Fruit fly (Drosophila melanogaster) whole organism, embryonic: ENCODE data around the gene Rexo5.

Source experiments
- Asciz ChIP-seq: fragments of 200-800 bp; sonication (Bioruptor generic); optimal IDR thresholded peaks from 2 replicates; lab custom pipeline; 2017; ENCODE audit warnings: missing biosample characterization, mild to moderate bottlenecking, missing genetic modification characterization, missing genetic modification reagents
- Atf6 ChIP-seq: fragments of 200-800 bp; sonication (Bioruptor generic); IDR thresholded peaks from 2 replicates; pipeline ENCODE4 v1.3.6; 2022; ENCODE audit warnings: missing biosample characterization, missing genetic modification characterization
- B-H1 ChIP-seq: fragments of 200-800 bp; sonication (Bioruptor generic); IDR thresholded peaks from 3 replicates; pipeline ENCODE4 v1.3.6; 2022; ENCODE audit warnings: missing biosample characterization, missing genetic modification characterization
- CG10267 ChIP-seq: fragments of 200-800 bp; sonication (Bioruptor generic); optimal IDR thresholded peaks from 2 replicates; lab custom pipeline; 2018; ENCODE audit warnings: missing biosample characterization, mild to moderate bottlenecking, missing genetic modification characterization, moderate library complexity
- CG12391 ChIP-seq: fragments of 200-800 bp; sonication (Bioruptor generic); optimal IDR thresholded peaks from 3 replicates; lab custom pipeline; 2018; ENCODE audit warnings: missing biosample characterization, mild to moderate bottlenecking, missing genetic modification characterization, moderate library complexity
- CG12942 ChIP-seq: fragments of 200-800 bp; sonication (Bioruptor generic); optimal IDR thresholded peaks from 3 replicates; lab custom pipeline; 2016; ENCODE audit warnings: missing biosample characterization, missing genetic modification characterization
- CG14667 ChIP-seq: fragments of 200-800 bp; sonication (Bioruptor generic); IDR thresholded peaks from 2 replicates; pipeline ENCODE4 v1.3.6; 2022; ENCODE audit warnings: missing biosample characterization, missing genetic modification characterization
- CG14710 ChIP-seq: fragments of 200-800 bp; sonication (Bioruptor generic); optimal IDR thresholded peaks from 3 replicates; lab custom pipeline; 2019; ENCODE audit warnings: missing biosample characterization, mild to moderate bottlenecking, missing genetic modification characterization, moderate library complexity
- CG16863 ChIP-seq: fragments of 200-800 bp; sonication (Bioruptor generic); optimal IDR thresholded peaks from 3 replicates; lab custom pipeline; 2016; ENCODE audit warnings: missing biosample characterization, missing genetic modification characterization
- CG17328 ChIP-seq: fragments of 200-800 bp; sonication (Bioruptor generic); IDR thresholded peaks from 2 replicates; pipeline ENCODE4 v1.3.6; 2022; ENCODE audit warnings: missing biosample characterization, missing genetic modification characterization
- CG18599 ChIP-seq: fragments of 200-800 bp; sonication (Bioruptor generic); optimal IDR thresholded peaks from 3 replicates; lab custom pipeline; 2017; ENCODE audit warnings: missing biosample characterization, missing genetic modification characterization, mild to moderate bottlenecking, moderate library complexity, missing genetic modification reagents
- CG32772 ChIP-seq: fragments of 200-800 bp; sonication (Bioruptor generic); IDR thresholded peaks from 2 replicates; pipeline ENCODE4 v1.3.6; 2022; ENCODE audit warnings: missing biosample characterization, missing genetic modification characterization
- CG7357 ChIP-seq: fragments of 200-800 bp; sonication (Bioruptor generic); IDR thresholded peaks from 3 replicates; pipeline ENCODE4 v1.3.6; 2022; ENCODE audit warnings: missing biosample characterization, missing genetic modification characterization
- CG7372 ChIP-seq: fragments of 200-800 bp; sonication (Bioruptor generic); IDR thresholded peaks from 2 replicates; pipeline ENCODE4 v1.3.6; 2022; ENCODE audit warnings: missing biosample characterization, missing genetic modification characterization
- CG7839 ChIP-seq: fragments of 200-800 bp; sonication (Bioruptor generic); optimal IDR thresholded peaks from 3 replicates; lab custom pipeline; 2018; ENCODE audit warnings: missing biosample characterization, mild to moderate bottlenecking, missing genetic modification characterization, moderate library complexity
- CG8089 ChIP-seq: fragments of 200-800 bp; sonication (Bioruptor generic); optimal IDR thresholded peaks from 3 replicates; lab custom pipeline; 2016; ENCODE audit warnings: missing biosample characterization, missing genetic modification characterization
- CG8290 ChIP-seq, 3 experiments: fragments of 200-800 bp; sonication (Bioruptor generic); optimal IDR thresholded peaks; 2 replicates each; lab custom pipeline; 2016 to 2019; ENCODE audit warnings: missing biosample characterization in 3 of 3, missing genetic modification characterization in 3 of 3, mild to moderate bottlenecking in 2 of 3, moderate library complexity in 1 of 3
- CG8478 ChIP-seq: fragments of >200 bp; optimal IDR thresholded peaks from 2 replicates; lab custom pipeline; 2018
- CG9727 ChIP-seq: fragments of 200-800 bp; sonication (Bioruptor generic); optimal IDR thresholded peaks from 3 replicates; lab custom pipeline; 2017; ENCODE audit warnings: missing biosample characterization, mild to moderate bottlenecking, missing genetic modification characterization
- Camta ChIP-seq: fragments of 200-800 bp; sonication (Bioruptor generic); optimal IDR thresholded peaks from 2 replicates; lab custom pipeline; 2016; ENCODE audit warnings: missing biosample characterization, missing genetic modification characterization
- Dek ChIP-seq: fragments of 200-800 bp; sonication (Bioruptor generic); optimal IDR thresholded peaks from 3 replicates; lab custom pipeline; 2019; ENCODE audit warnings: missing biosample characterization, mild to moderate bottlenecking, missing genetic modification characterization, moderate library complexity
- Drgx ChIP-seq: fragments of 200-800 bp; sonication (Bioruptor generic); IDR thresholded peaks from 2 replicates; pipeline ENCODE4 v1.3.6; 2022; ENCODE audit warnings: missing biosample characterization, missing genetic modification characterization
- E2f2 ChIP-seq: fragments of 200-800 bp; sonication (Bioruptor generic); IDR thresholded peaks from 2 replicates; pipeline ENCODE4 v1.3.6; 2022; ENCODE audit warnings: missing biosample characterization, missing genetic modification characterization
- HLHmδ ChIP-seq: fragments of 200-800 bp; sonication (Bioruptor generic); optimal IDR thresholded peaks from 2 replicates; lab custom pipeline; 2018; ENCODE audit warnings: missing biosample characterization, mild to moderate bottlenecking, missing genetic modification characterization, moderate library complexity
- Hr3 ChIP-seq: fragments of 200-800 bp; sonication (Bioruptor generic); optimal IDR thresholded peaks from 3 replicates; lab custom pipeline; 2016; ENCODE audit warnings: missing biosample characterization, missing genetic modification characterization
- Myb ChIP-seq: fragments of 200-800 bp; sonication (Bioruptor generic); optimal IDR thresholded peaks from 2 replicates; lab custom pipeline; 2016; ENCODE audit warnings: missing biosample characterization, missing genetic modification characterization
- Poxn ChIP-seq: fragments of 200-800 bp; sonication (Bioruptor generic); IDR thresholded peaks from 2 replicates; pipeline ENCODE4 v1.3.6; 2022; ENCODE audit warnings: missing biosample characterization, missing genetic modification characterization
- Sox100B ChIP-seq: fragments of 200-800 bp; sonication (Bioruptor generic); optimal IDR thresholded peaks from 3 replicates; lab custom pipeline; 2018; ENCODE audit warnings: missing biosample characterization, mild to moderate bottlenecking, missing genetic modification characterization
- Ssrp ChIP-seq: fragments of 200-800 bp; sonication (Bioruptor generic); optimal IDR thresholded peaks from 2 replicates; lab custom pipeline; 2018; ENCODE audit warnings: missing biosample characterization, mild to moderate bottlenecking, missing genetic modification characterization, moderate library complexity
- TFAM ChIP-seq: fragments of 200-800 bp; sonication (Bioruptor generic); optimal IDR thresholded peaks from 2 replicates; lab custom pipeline; 2017; ENCODE audit warnings: missing biosample characterization, missing genetic modification characterization, inconsistent platforms
- chm ChIP-seq: fragments of 200-800 bp; sonication (Bioruptor generic); IDR thresholded peaks from 2 replicates; pipeline ENCODE4 v1.3.6; 2022; ENCODE audit warnings: missing biosample characterization, missing genetic modification characterization
- dan ChIP-seq: fragments of 200-800 bp; sonication (Bioruptor generic); IDR thresholded peaks from 2 replicates; pipeline ENCODE4 v1.3.6; 2022; ENCODE audit warnings: missing biosample characterization, missing genetic modification characterization
- danr ChIP-seq: fragments of 200-800 bp; sonication (Bioruptor generic); IDR thresholded peaks from 2 replicates; pipeline ENCODE4 v1.3.6; 2022; ENCODE audit warnings: missing biosample characterization, missing genetic modification characterization
- dimm ChIP-seq: fragments of 200-800 bp; sonication (Bioruptor generic); IDR thresholded peaks from 2 replicates; pipeline ENCODE4 v1.3.6; 2022; ENCODE audit warnings: missing biosample characterization, missing genetic modification characterization
- emc ChIP-seq: fragments of 200-800 bp; sonication (Bioruptor generic); optimal IDR thresholded peaks from 2 replicates; lab custom pipeline; 2016; ENCODE audit warnings: missing biosample characterization, missing genetic modification characterization
- ems ChIP-seq: fragments of 200-800 bp; sonication (Bioruptor generic); optimal IDR thresholded peaks from 3 replicates; lab custom pipeline; 2016; ENCODE audit warnings: missing biosample characterization, missing genetic modification characterization
- esg ChIP-seq: fragments of 200-800 bp; sonication (Bioruptor generic); conservative IDR thresholded peaks from 2 replicates; pipeline ENCODE4 v1.3.6; 2022; ENCODE audit warnings: missing biosample characterization, missing genetic modification characterization
- grn ChIP-seq: fragments of 200-800 bp; sonication (Bioruptor generic); optimal IDR thresholded peaks from 3 replicates; lab custom pipeline; 2017; ENCODE audit warnings: missing biosample characterization, missing genetic modification characterization
- gro ChIP-seq: fragments of 200-800 bp; sonication (Bioruptor generic); optimal IDR thresholded peaks from 2 replicates; lab custom pipeline; 2016; ENCODE audit warnings: missing biosample characterization, missing genetic modification characterization
- jing ChIP-seq: fragments of 200-800 bp; sonication (Bioruptor generic); optimal IDR thresholded peaks from 2 replicates; lab custom pipeline; 2018; ENCODE audit warnings: missing biosample characterization, mild to moderate bottlenecking, missing genetic modification characterization
- ken ChIP-seq: fragments of 200-800 bp; sonication (Bioruptor generic); IDR thresholded peaks from 3 replicates; pipeline ENCODE4 v1.3.6; 2022; ENCODE audit warnings: missing biosample characterization, missing genetic modification characterization
- mld ChIP-seq: fragments of 200-800 bp; sonication (Bioruptor generic); IDR thresholded peaks from 3 replicates; pipeline ENCODE4 v1.3.6; 2022; ENCODE audit warnings: missing biosample characterization, missing genetic modification characterization; ENCODE audit not compliant: partially characterized antibody
- nmo ChIP-seq: fragments of 200-800 bp; sonication (Bioruptor generic); optimal IDR thresholded peaks from 2 replicates; lab custom pipeline; 2018; ENCODE audit warnings: missing biosample characterization, mild to moderate bottlenecking, missing genetic modification characterization, moderate library complexity
- pb ChIP-seq: fragments of 200-800 bp; sonication (Bioruptor generic); optimal IDR thresholded peaks from 3 replicates; lab custom pipeline; 2016; ENCODE audit warnings: missing biosample characterization, missing genetic modification characterization
- phol ChIP-seq: fragments of 200-800 bp; sonication (Bioruptor generic); optimal IDR thresholded peaks from 3 replicates; lab custom pipeline; 2018; ENCODE audit warnings: missing biosample characterization, mild to moderate bottlenecking, missing genetic modification characterization, moderate library complexity
- repo ChIP-seq: fragments of 200-800 bp; sonication (Bioruptor generic); optimal IDR thresholded peaks from 2 replicates; lab custom pipeline; 2016; ENCODE audit warnings: missing biosample characterization, missing genetic modification characterization
- salm ChIP-seq: fragments of 200-800 bp; sonication (Bioruptor generic); optimal IDR thresholded peaks from 2 replicates; lab custom pipeline; 2018; ENCODE audit warnings: missing biosample characterization, mild to moderate bottlenecking, missing genetic modification characterization
- sim ChIP-seq: fragments of 200-800 bp; sonication (Bioruptor generic); IDR thresholded peaks from 2 replicates; pipeline ENCODE4 v1.3.6; 2022; ENCODE audit warnings: missing biosample characterization, missing genetic modification characterization
- ssp ChIP-seq: fragments of 200-800 bp; sonication (Bioruptor generic); IDR thresholded peaks from 2 replicates; pipeline ENCODE4 v1.3.6; 2022; ENCODE audit warnings: missing biosample characterization, missing genetic modification characterization
- unc-4 ChIP-seq: fragments of 200-800 bp; sonication (Bioruptor generic); IDR thresholded peaks from 2 replicates; pipeline ENCODE4 v1.3.6; 2022; ENCODE audit warnings: missing biosample characterization, missing genetic modification characterization; ENCODE audit not compliant: partially characterized antibody
- zfh1 ChIP-seq: fragments of 200-800 bp; sonication (Bioruptor generic); IDR thresholded peaks from 3 replicates; pipeline ENCODE4 v1.3.6; 2022; ENCODE audit warnings: missing biosample characterization, missing genetic modification characterization

Gene Rexo5

dm6 chr3L:6576709-6577108 lies 26.8 kb upstream of the Rexo5 start (continued):
- TF ChIP-seq Myb (GFP tag; lab: Kevin White, UChicago) (peak; percentile 6), Ssrp (tag; lab: Kevin White, UChicago) (peak; percentile 67), E2f2 (GFP tag; lab: Robert Waterston, UW) (peak; percentile 46; the same call in 1 of the 2 replicates), CG18599 (GFP tag; lab: Kevin White, UChicago) (peak; percentile 80), CG10267 (tag; lab: Kevin White, UChicago) (no peak), Atf6 (GFP tag; lab: Robert Waterston, UW) (no peak; the same call in 1 of the 2 replicates), chm (GFP tag; lab: Robert Waterston, UW) (no peak), CG8089 (peak; percentile 32), CG9727 (GFP tag; lab: Kevin White, UChicago) (peak; percentile 27), CG7357 (GFP tag; lab: Robert Waterston, UW) (peak; percentile 68), esg (GFP tag; lab: Robert Waterston, UW) (peak; percentile 63), CG14667 (peak; percentile 37), sim (GFP tag; lab: Robert Waterston, UW) (no peak), Poxn (no peak), CG14710 (tag; lab: Kevin White, UChicago) (no peak), CG7372 (GFP tag; lab: Robert Waterston, UW) (peak; percentile 56), TFAM (GFP tag; lab: Kevin White, UChicago) (no peak), jing (peak; percentile 57), CG12942 (GFP tag; lab: Kevin White, UChicago) (peak; percentile 25), nmo (peak; percentile 65), zfh1 (GFP tag; lab: Robert Waterston, UW) (peak; percentile 68; the same call in 1 of the 3 replicates), mld (no peak), CG16863 (GFP tag; lab: Kevin White, UChicago) (peak; percentile 36), unc-4 (GFP tag; lab: Robert Waterston, UW) (no peak), Drgx (GFP tag; lab: Robert Waterston, UW) (peak; percentile 78), CG7839 (tag; lab: Kevin White, UChicago) (peak; percentile 76), repo (GFP tag; lab: Kevin White, UChicago) (peak; percentile 24), ssp (GFP tag; lab: Robert Waterston, UW) (peak; percentile 30; the same call in 1 of the 2 replicates), Asciz (peak; percentile 47), Hr3 (GFP tag; lab: Kevin White, UChicago) (peak; percentile 27), dimm (GFP tag; lab: Robert Waterston, UW) (peak; percentile 36; the same call in 1 of the 2 replicates), gro (GFP tag; lab: Kevin White, UChicago) (peak; percentile 13), danr (GFP tag; lab: Robert Waterston, UW) (no peak), Dek (tag; lab: Kevin White, UChicago) (no peak), Camta (GFP tag; lab: Kevin White, UChicago) (peak; percentile 16), ems (peak; percentile 47), salm (tag; lab: Kevin White, UChicago) (no peak), grn (GFP tag; lab: Kevin White, UChicago) (no peak), pb (GFP tag; lab: Kevin White, UChicago) (peak; percentile 62), phol (tag; lab: Kevin White, UChicago) (peak; percentile 71), CG8290 (GFP tag; optimal IDR thresholded peaks at IDR 0.05; lab: Kevin White, UChicago) (no peak), CG8290 (tag; optimal IDR thresholded peaks at IDR 0.05; lab: Kevin White, UChicago) (no peak), CG17328 (GFP tag; lab: Robert Waterston, UW) (peak; percentile 74), HLHmδ (GFP tag; lab: Kevin White, UChicago) (no peak), CG32772 (GFP tag; lab: Robert Waterston, UW) (peak; percentile 26; the same call in 1 of the 2 replicates), CG8478 (lab: Kevin White, UChicago) (no peak), emc (GFP tag; lab: Kevin White, UChicago) (peak; percentile 36), CG12391 (tag; lab: Kevin White, UChicago) (no peak), dan (GFP tag; lab: Robert Waterston, UW) (0 out of 2 replicates have a peak, but pooled peaks have one; percentile 36), B-H1 (peak; percentile 65), Sox100B (peak; percentile 50), ken (peak; percentile 63; the same call in 1 of the 3 replicates)
